Worm (Caenorhabditis elegans) whole organism, mixed stage, embryonic: ENCODE measurements around the gene ZK512.4.

Experiments
- M03D4.4 ChIP-seq: sonication (generic microtip); optimal IDR thresholded peaks from 2 replicates; lab custom pipeline; 2017; ENCODE audit warnings: mild to moderate bottlenecking, missing genetic modification characterization, missing compliant biosample characterization
- bed-3 ChIP-seq: fragments of 200-800 bp; sonication (Bioruptor generic); optimal IDR thresholded peaks from 3 replicates; lab custom pipeline; 2018; ENCODE audit warnings: mild to moderate bottlenecking, missing genetic modification characterization, moderate library complexity, missing compliant biosample characterization
- blmp-1 ChIP-seq: fragments of 150-350 bp; optimal IDR thresholded peaks from 2 replicates; lab custom pipeline; 2014; ENCODE audit warnings: missing biosample characterization, missing genetic modification characterization
- ceh-39 ChIP-seq: fragments of 150-350 bp; optimal IDR thresholded peaks from 2 replicates; lab custom pipeline; 2014; ENCODE audit warnings: missing biosample characterization, missing genetic modification characterization
- lin-13 ChIP-seq: fragments of 150-350 bp; optimal IDR thresholded peaks from 2 replicates; lab custom pipeline; 2014; ENCODE audit warnings: missing biosample characterization, missing genetic modification characterization
- nhr-2 ChIP-seq: fragments of 150-350 bp; optimal IDR thresholded peaks from 2 replicates; lab custom pipeline; 2014; ENCODE audit warnings: missing biosample characterization, missing genetic modification characterization
- nhr-76 ChIP-seq: sonication (generic microtip); optimal IDR thresholded peaks from 2 replicates; lab custom pipeline; 2017; ENCODE audit warnings: missing biosample characterization, missing genetic modification characterization
- pha-4 ChIP-seq: fragments of 150-350 bp; optimal IDR thresholded peaks from 2 replicates; lab custom pipeline; 2018; ENCODE audit warnings: missing biosample characterization, missing genetic modification reagents, missing genetic modification characterization
- sptf-1 ChIP-seq: sonication (generic microtip); optimal IDR thresholded peaks from 2 replicates; lab custom pipeline; 2017; ENCODE audit warnings: mild to moderate bottlenecking, missing genetic modification characterization, moderate library complexity, missing compliant biosample characterization
- tbx-8 ChIP-seq: fragments of 200-800 bp; sonication (Bioruptor generic); optimal IDR thresholded peaks from 2 replicates; lab custom pipeline; 2018; ENCODE audit warnings: mild to moderate bottlenecking, missing genetic modification characterization, moderate library complexity, missing compliant biosample characterization
- unc-120 ChIP-seq: sonication (generic microtip); optimal IDR thresholded peaks from 2 replicates; lab custom pipeline; 2017; ENCODE audit warnings: missing genetic modification characterization, missing compliant biosample characterization; ENCODE audit not compliant: poor library complexity, severe bottlenecking
- unc-39 ChIP-seq: fragments of 150-350 bp; optimal IDR thresholded peaks from 2 replicates; lab custom pipeline; 2014; ENCODE audit warnings: missing biosample characterization, missing genetic modification characterization
- ztf-11 ChIP-seq: fragments of 150-350 bp; optimal IDR thresholded peaks from 2 replicates; lab custom pipeline; 2014; ENCODE audit warnings: missing biosample characterization, missing genetic modification characterization

DNA sequence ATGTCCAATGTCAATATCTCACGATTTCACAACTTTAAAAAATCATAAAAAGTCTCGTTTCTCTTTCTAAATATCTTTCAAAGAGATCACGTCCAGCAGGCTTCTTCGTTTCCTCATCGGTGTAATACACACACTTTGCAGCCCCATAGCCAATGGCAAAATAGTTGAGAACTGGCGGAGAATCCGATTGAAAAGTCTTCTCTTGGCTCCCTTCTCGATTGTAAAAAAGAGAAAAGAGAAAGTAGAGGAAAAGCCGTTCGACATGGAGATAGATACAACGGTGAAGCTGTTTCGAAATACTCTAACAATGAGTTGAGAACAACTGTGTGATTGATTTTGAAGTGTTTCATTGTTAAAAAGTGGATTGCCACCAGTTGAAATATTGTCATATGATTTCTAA is 6.6 kb downstream of the ZK512.4 start:
- TF ChIP-seq lin-13 (tag; lab: Kevin White, UChicago): no peak
- TF ChIP-seq nhr-76 (tag; lab: Kevin White, UChicago): no peak
- TF ChIP-seq blmp-1: no peak
- TF ChIP-seq nhr-2 (tag; lab: Kevin White, UChicago): no peak
- TF ChIP-seq ztf-11 (tag; lab: Kevin White, UChicago): no peak
- TF ChIP-seq ceh-39: no peak
- TF ChIP-seq sptf-1 (tag; lab: Kevin White, UChicago): no peak
- TF ChIP-seq pha-4 (tag; lab: Kevin White, UChicago): no peak
- TF ChIP-seq unc-120 (tag; lab: Kevin White, UChicago): peak; percentile 53
- TF ChIP-seq unc-39: no peak
- TF ChIP-seq M03D4.4 (tag; lab: Kevin White, UChicago): no peak
- TF ChIP-seq tbx-8 (GFP tag; lab: Kevin White, UChicago): no peak
- no peak for TF ChIP-seq bed-3 (GFP tag; lab: Kevin White, UChicago)
